Worm (Caenorhabditis elegans) whole organism, L4/young adult: ENCODE results near the gene cyp-34A7.

Experiments used
- W03F9.2 ChIP-seq: fragments of 150-350 bp; optimal IDR thresholded peaks from 2 replicates; lab custom pipeline; 2014; ENCODE audit warnings: missing biosample characterization, missing genetic modification characterization
- him-1 ChIP-seq: sonication (generic microtip); optimal IDR thresholded peaks from 2 replicates; lab custom pipeline; 2016; ENCODE audit warnings: missing genotype, missing genetic modification reagents, missing genetic modification characterization, missing compliant biosample characterization

DNA sequence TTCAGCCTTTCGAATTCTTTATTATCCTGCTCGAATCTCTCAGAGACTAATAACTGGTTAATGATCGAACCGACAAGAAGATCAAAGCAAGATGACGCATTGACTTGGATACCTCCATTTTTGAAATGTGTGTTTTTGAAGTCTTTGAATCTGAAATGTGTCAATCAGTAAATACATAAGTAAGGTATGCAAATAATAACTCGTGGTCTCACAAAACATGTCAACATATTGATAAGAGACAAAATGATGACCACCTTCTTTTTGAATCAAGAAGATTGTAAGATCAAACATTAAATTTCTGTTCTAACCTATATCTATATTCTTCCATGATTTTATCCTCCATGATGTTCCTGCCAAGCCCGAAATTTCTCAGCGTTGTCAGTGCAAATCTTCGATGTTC is 6.0 kb upstream of the cyp-34A7 start:
- TF ChIP-seq W03F9.2 (no peak), him-1 (tag; lab: Kevin White, UChicago) (no peak)
